Fruit fly (Drosophila melanogaster) whole organism, embryonic: ENCODE data around the gene ph-d.

Experiments
- BEAF-32 ChIP-seq: fragments of 200-800 bp; sonication (Bioruptor generic); optimal IDR thresholded peaks from 3 replicates; lab custom pipeline; 2017; ENCODE audit warnings: missing biosample characterization, missing genetic modification characterization, mild to moderate bottlenecking, moderate library complexity, missing genetic modification reagents
- CG10959 ChIP-seq: fragments of 200-800 bp; sonication (Bioruptor generic); IDR thresholded peaks from 2 replicates; pipeline ENCODE4 v1.3.6; 2022; ENCODE audit warnings: missing biosample characterization, missing genetic modification characterization
- CG11560 ChIP-seq: fragments of 200-800 bp; sonication (Bioruptor generic); IDR thresholded peaks from 3 replicates; pipeline ENCODE4 v1.3.6; 2022; ENCODE audit warnings: missing biosample characterization, missing genetic modification characterization
- CG12219 ChIP-seq: fragments of 200-800 bp; sonication (Bioruptor generic); optimal IDR thresholded peaks from 3 replicates; lab custom pipeline; 2018; ENCODE audit warnings: missing biosample characterization, mild to moderate bottlenecking, missing genetic modification characterization
- CG13296 ChIP-seq: fragments of 200-800 bp; sonication (Bioruptor generic); optimal IDR thresholded peaks from 3 replicates; lab custom pipeline; 2018; ENCODE audit warnings: missing biosample characterization, mild to moderate bottlenecking, missing genetic modification characterization
- CG17612 ChIP-seq: fragments of 200-800 bp; sonication (Bioruptor generic); IDR thresholded peaks from 2 replicates; pipeline ENCODE4 v1.3.6; 2022; ENCODE audit warnings: missing biosample characterization, missing genetic modification characterization
- CG1792 ChIP-seq: fragments of 200-800 bp; sonication (Bioruptor generic); optimal IDR thresholded peaks from 2 replicates; lab custom pipeline; 2016; ENCODE audit warnings: missing biosample characterization, missing genetic modification characterization
- CG30020 ChIP-seq: fragments of 200-800 bp; optimal IDR thresholded peaks from 2 replicates; lab custom pipeline; 2019; ENCODE audit warnings: missing biosample characterization, mild to moderate bottlenecking, missing genetic modification characterization, moderate library complexity
- CG32767 ChIP-seq: fragments of 200-800 bp; sonication (Bioruptor generic); IDR thresholded peaks from 2 replicates; pipeline ENCODE4 v1.3.6; 2022; ENCODE audit warnings: missing biosample characterization, missing genetic modification characterization
- CG42726 ChIP-seq: fragments of 200-800 bp; sonication (Bioruptor generic); IDR thresholded peaks from 2 replicates; pipeline ENCODE4 v1.3.6; 2022; ENCODE audit warnings: missing biosample characterization, missing genetic modification characterization; ENCODE audit not compliant: partially characterized antibody
- CG4282 ChIP-seq: fragments of 200-800 bp; sonication (Bioruptor generic); optimal IDR thresholded peaks from 2 replicates; lab custom pipeline; 2016; ENCODE audit warnings: missing biosample characterization, missing genetic modification characterization
- CG5953 ChIP-seq: fragments of 200-800 bp; sonication (Bioruptor generic); IDR thresholded peaks from 2 replicates; pipeline ENCODE4 v1.3.6; 2022; ENCODE audit warnings: missing biosample characterization, missing genetic modification characterization
- CG6683 ChIP-seq: fragments of 200-800 bp; sonication (Bioruptor generic); optimal IDR thresholded peaks from 2 replicates; lab custom pipeline; 2017; ENCODE audit warnings: missing biosample characterization, mild to moderate bottlenecking, missing genetic modification characterization, missing genetic modification reagents
- CG6854 ChIP-seq: fragments of 200-800 bp; sonication (Bioruptor generic); optimal IDR thresholded peaks from 3 replicates; lab custom pipeline; 2017; ENCODE audit warnings: missing biosample characterization, mild to moderate bottlenecking, missing genetic modification characterization
- CG7786 ChIP-seq: fragments of 200-800 bp; sonication (Bioruptor generic); optimal IDR thresholded peaks from 2 replicates; lab custom pipeline; 2016; ENCODE audit warnings: missing biosample characterization, missing genetic modification characterization
- CG8290 ChIP-seq, 3 experiments: fragments of 200-800 bp; sonication (Bioruptor generic); optimal IDR thresholded peaks; 2 replicates each; lab custom pipeline; 2016 to 2019; ENCODE audit warnings: missing biosample characterization in 3 of 3, missing genetic modification characterization in 3 of 3, mild to moderate bottlenecking in 2 of 3, moderate library complexity in 1 of 3
- D19A ChIP-seq: fragments of 200-800 bp; optimal IDR thresholded peaks from 3 replicates; lab custom pipeline; 2019; ENCODE audit warnings: missing biosample characterization, mild to moderate bottlenecking, missing genetic modification characterization, moderate library complexity
- Dek ChIP-seq: fragments of 200-800 bp; sonication (Bioruptor generic); optimal IDR thresholded peaks from 3 replicates; lab custom pipeline; 2019; ENCODE audit warnings: missing biosample characterization, mild to moderate bottlenecking, missing genetic modification characterization, moderate library complexity
- Dip3 ChIP-seq: fragments of 200-800 bp; sonication (Bioruptor generic); optimal IDR thresholded peaks from 3 replicates; lab custom pipeline; 2016; ENCODE audit warnings: missing biosample characterization, missing genetic modification characterization
- Doc2 ChIP-seq: fragments of 200-800 bp; sonication (Bioruptor generic); IDR thresholded peaks from 2 replicates; pipeline ENCODE4 v1.3.6; 2022; ENCODE audit warnings: missing biosample characterization, missing genetic modification characterization
- Doc3 ChIP-seq: fragments of 200-800 bp; sonication (Bioruptor generic); IDR thresholded peaks from 3 replicates; pipeline ENCODE4 v1.3.6; 2022; ENCODE audit warnings: missing biosample characterization, missing genetic modification characterization; ENCODE audit not compliant: partially characterized antibody
- Fer1 ChIP-seq: fragments of 200-800 bp; sonication (Bioruptor generic); optimal IDR thresholded peaks from 2 replicates; lab custom pipeline; 2017; ENCODE audit warnings: missing biosample characterization, mild to moderate bottlenecking, missing genetic modification characterization
- H15 ChIP-seq: fragments of 200-800 bp; sonication (Bioruptor generic); IDR thresholded peaks from 3 replicates; pipeline ENCODE4 v1.3.6; 2022; ENCODE audit warnings: missing biosample characterization, missing genetic modification characterization
- Hmx ChIP-seq: fragments of 200-800 bp; sonication (Bioruptor generic); optimal IDR thresholded peaks from 2 replicates; lab custom pipeline; 2016; ENCODE audit warnings: missing biosample characterization, missing genetic modification characterization
- Hr51 ChIP-seq, 2 experiments: fragments of 200-800 bp; sonication (Bioruptor generic); optimal IDR thresholded peaks; 2 replicates in 1 of 2; 3 replicates in 1 of 2; lab custom pipeline; 2016 to 2018; ENCODE audit warnings: missing biosample characterization in 2 of 2, missing genetic modification characterization in 2 of 2, mild to moderate bottlenecking in 1 of 2, moderate library complexity in 1 of 2
- Meics ChIP-seq: fragments of 200-800 bp; sonication (Bioruptor generic); optimal IDR thresholded peaks from 2 replicates; lab custom pipeline; 2017; ENCODE audit warnings: missing biosample characterization, mild to moderate bottlenecking, missing genetic modification characterization
- Myb ChIP-seq: fragments of 200-800 bp; sonication (Bioruptor generic); optimal IDR thresholded peaks from 2 replicates; lab custom pipeline; 2016; ENCODE audit warnings: missing biosample characterization, missing genetic modification characterization
- Ravus ChIP-seq: fragments of 200-800 bp; sonication (Bioruptor generic); IDR thresholded peaks from 2 replicates; pipeline ENCODE4 v1.3.6; 2022; ENCODE audit warnings: missing biosample characterization, missing genetic modification characterization
- Sox102F ChIP-seq: fragments of 200-800 bp; sonication (Bioruptor generic); optimal IDR thresholded peaks from 2 replicates; lab custom pipeline; 2018; ENCODE audit warnings: missing biosample characterization, mild to moderate bottlenecking, missing genetic modification characterization, moderate library complexity
- ara ChIP-seq: fragments of 200-800 bp; sonication (Bioruptor generic); IDR thresholded peaks from 2 replicates; pipeline ENCODE4 v1.3.6; 2022; ENCODE audit warnings: missing biosample characterization, missing genetic modification characterization
- da ChIP-seq: fragments of 200-800 bp; sonication (Bioruptor generic); optimal IDR thresholded peaks from 2 replicates; lab custom pipeline; 2016; ENCODE audit warnings: missing biosample characterization, missing genetic modification characterization
- dmrt99B ChIP-seq: fragments of 200-800 bp; sonication (Bioruptor generic); optimal IDR thresholded peaks from 2 replicates; lab custom pipeline; 2018; ENCODE audit warnings: missing biosample characterization, mild to moderate bottlenecking, missing genetic modification characterization, moderate library complexity
- en ChIP-seq: fragments of 200-800 bp; sonication (Bioruptor generic); optimal IDR thresholded peaks from 2 replicates; lab custom pipeline; 2016; ENCODE audit warnings: missing biosample characterization, missing genetic modification characterization
- eyg ChIP-seq: fragments of 200-800 bp; sonication (Bioruptor generic); optimal IDR thresholded peaks from 3 replicates; lab custom pipeline; 2016; ENCODE audit warnings: missing biosample characterization, missing genetic modification characterization
- fd102C ChIP-seq: fragments of 200-800 bp; sonication (Bioruptor generic); optimal IDR thresholded peaks from 2 replicates; lab custom pipeline; 2018; ENCODE audit warnings: missing biosample characterization, mild to moderate bottlenecking, missing genetic modification characterization, moderate library complexity
- fd64A ChIP-seq: fragments of 200-800 bp; sonication (Bioruptor generic); optimal IDR thresholded peaks from 3 replicates; lab custom pipeline; 2018; ENCODE audit warnings: missing biosample characterization, mild to moderate bottlenecking, missing genetic modification characterization
- gfzf ChIP-seq: fragments of 200-800 bp; sonication (Bioruptor generic); optimal IDR thresholded peaks from 2 replicates; lab custom pipeline; 2016; ENCODE audit warnings: missing biosample characterization, mild to moderate bottlenecking, missing genetic modification characterization, moderate library complexity
- jigr1 ChIP-seq: fragments of 200-800 bp; sonication (Bioruptor generic); IDR thresholded peaks from 3 replicates; pipeline ENCODE4 v1.3.6; 2022; ENCODE audit warnings: missing biosample characterization, missing genetic modification characterization
- kay ChIP-seq: fragments of 200-800 bp; sonication (Bioruptor generic); optimal IDR thresholded peaks from 2 replicates; lab custom pipeline; 2016; ENCODE audit warnings: missing biosample characterization, missing genetic modification characterization
- ken ChIP-seq: fragments of 200-800 bp; sonication (Bioruptor generic); IDR thresholded peaks from 3 replicates; pipeline ENCODE4 v1.3.6; 2022; ENCODE audit warnings: missing biosample characterization, missing genetic modification characterization
- lbe ChIP-seq: fragments of 200-800 bp; sonication (Bioruptor generic); optimal IDR thresholded peaks from 2 replicates; lab custom pipeline; 2016; ENCODE audit warnings: missing biosample characterization, mild to moderate bottlenecking, missing genetic modification characterization
- nom ChIP-seq: fragments of 200-800 bp; sonication (Bioruptor generic); optimal IDR thresholded peaks from 2 replicates; lab custom pipeline; 2017; ENCODE audit warnings: missing biosample characterization, missing genetic modification characterization, mild to moderate bottlenecking, moderate library complexity, missing genetic modification reagents
- pfk ChIP-seq: fragments of 200-800 bp; sonication (Bioruptor generic); optimal IDR thresholded peaks from 2 replicates; lab custom pipeline; 2018; ENCODE audit warnings: missing biosample characterization, mild to moderate bottlenecking, missing genetic modification characterization, moderate library complexity
- phol ChIP-seq: fragments of 200-800 bp; sonication (Bioruptor generic); optimal IDR thresholded peaks from 3 replicates; lab custom pipeline; 2018; ENCODE audit warnings: missing biosample characterization, mild to moderate bottlenecking, missing genetic modification characterization, moderate library complexity
- tll ChIP-seq, 2 experiments: fragments of 200-800 bp in 1 of 2; fragments of >200 bp in 1 of 2; sonication (Bioruptor generic) in 1 of 2; optimal IDR thresholded peaks; 2 replicates each; lab custom pipeline; 2017 to 2019; ENCODE audit warnings: missing biosample characterization in 2 of 2, missing genetic modification characterization in 2 of 2, mild to moderate bottlenecking in 1 of 2, moderate library complexity in 1 of 2
- unc-4 ChIP-seq: fragments of 200-800 bp; sonication (Bioruptor generic); IDR thresholded peaks from 2 replicates; pipeline ENCODE4 v1.3.6; 2022; ENCODE audit warnings: missing biosample characterization, missing genetic modification characterization; ENCODE audit not compliant: partially characterized antibody
- yki ChIP-seq: fragments of >200 bp; optimal IDR thresholded peaks from 3 replicates; lab custom pipeline; 2018
- zen ChIP-seq: fragments of 200-800 bp; sonication (Bioruptor generic); optimal IDR thresholded peaks from 3 replicates; lab custom pipeline; 2018; ENCODE audit warnings: missing biosample characterization, mild to moderate bottlenecking, missing genetic modification characterization, moderate library complexity

ph-d gene

DNA sequence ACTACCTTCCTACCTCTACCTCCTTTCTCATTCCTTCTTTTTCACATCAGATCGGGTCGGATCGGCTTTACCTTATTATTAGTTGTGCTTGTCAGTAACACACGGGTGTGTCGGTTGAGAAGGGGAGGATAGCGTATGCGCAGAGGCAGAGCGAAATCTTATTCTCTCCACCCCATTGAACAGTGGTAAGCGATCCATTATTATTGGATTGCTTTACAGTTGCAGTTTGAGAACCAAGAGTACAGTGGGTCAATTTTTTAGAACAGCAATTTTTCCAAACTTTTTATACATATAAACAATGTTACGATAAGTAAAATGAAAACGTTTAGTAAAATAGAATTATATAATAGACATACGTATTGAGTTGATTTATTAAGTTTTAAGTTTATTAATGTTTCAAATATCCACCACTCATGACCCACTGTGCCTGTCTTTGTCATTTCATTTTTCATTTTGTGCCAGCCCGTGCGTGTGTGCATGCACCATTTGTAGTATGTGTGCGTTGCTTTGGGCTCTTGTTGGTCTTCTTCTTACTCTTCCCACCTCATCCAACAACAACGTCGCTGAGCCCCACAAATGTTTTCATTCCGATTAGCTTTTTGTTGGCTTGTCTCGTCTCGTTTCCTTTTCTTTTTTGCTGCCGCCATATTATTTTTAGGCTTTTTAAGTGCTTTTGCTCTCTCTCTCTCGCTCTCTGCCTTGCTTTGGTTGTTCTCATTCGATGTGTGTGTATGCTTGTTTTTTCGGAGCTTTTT, 14.7 kb upstream of the ph-d start (continued):
- TF ChIP-seq ken (GFP tag; lab: Robert Waterston, UW), result peak; percentile 96
- peak; percentile 98 for TF ChIP-seq nom (GFP tag; lab: Kevin White, UChicago)
- peak; percentile 91 for TF ChIP-seq en (GFP tag; lab: Kevin White, UChicago)
- TF ChIP-seq yki, result no peak
- TF ChIP-seq CG8290 (GFP tag; optimal IDR thresholded peaks at IDR 0.05; lab: Kevin White, UChicago), result peak; percentile 96
- peak; percentile 88 to 94 for TF ChIP-seq CG8290 (tag; optimal IDR thresholded peaks at IDR 0.05; lab: Kevin White, UChicago)
- TF ChIP-seq CG10959 (GFP tag; lab: Robert Waterston, UW), result peak; percentile 98
- TF ChIP-seq CG30020, result peak; percentile 84
- peak; percentile 91 for TF ChIP-seq CG4282
- TF ChIP-seq CG5953 (GFP tag; lab: Robert Waterston, UW), result peak; percentile 96
- TF ChIP-seq tll (GFP tag; optimal IDR thresholded peaks at IDR 0.05; lab: Kevin White, UChicago), result no peak
- TF ChIP-seq CG7786 (GFP tag; lab: Kevin White, UChicago), result peak; percentile 95
- TF ChIP-seq H15, result peak; percentile 98
- TF ChIP-seq ara (GFP tag; lab: Robert Waterston, UW), result peak; percentile 99
- TF ChIP-seq fd102C (GFP tag; lab: Kevin White, UChicago), result peak; percentile 97
- no peak; the same call in 1 of the 2 replicates for TF ChIP-seq CG42726 (GFP tag; lab: Robert Waterston, UW)
- TF ChIP-seq kay, result peak; percentile 94
- TF ChIP-seq CG6854 (GFP tag; lab: Kevin White, UChicago), result peak; percentile 99
- no peak for TF ChIP-seq Doc3 (GFP tag; lab: Robert Waterston, UW)
- TF ChIP-seq CG17612 (GFP tag; lab: Robert Waterston, UW), result peak; percentile 97
- peak; percentile 99 for TF ChIP-seq phol (tag; lab: Kevin White, UChicago)
- TF ChIP-seq eyg (GFP tag; lab: Kevin White, UChicago), result peak; percentile 55
- peak; percentile 84 for TF ChIP-seq da (GFP tag; lab: Kevin White, UChicago)
- TF ChIP-seq CG11560 (tag; lab: Robert Waterston, UW), result peak; percentile 91
- peak; percentile 100 for TF ChIP-seq dmrt99B (tag; lab: Kevin White, UChicago)
- TF ChIP-seq CG12219 (GFP tag; lab: Kevin White, UChicago), result peak; percentile 99
- peak; percentile 99 for TF ChIP-seq Sox102F (GFP tag; lab: Kevin White, UChicago)
- no peak for TF ChIP-seq gfzf
- TF ChIP-seq CG32767, result peak; percentile 96
- peak; percentile 100 for TF ChIP-seq Fer1 (GFP tag; lab: Kevin White, UChicago)
- TF ChIP-seq Hr51 (GFP tag; optimal IDR thresholded peaks at IDR 0.05; lab: Kevin White, UChicago), result peak; percentile 95 to 100
- peak; percentile 97 for TF ChIP-seq Dip3
- TF ChIP-seq Myb (GFP tag; lab: Kevin White, UChicago), result peak; percentile 32
- peak; percentile 97 for TF ChIP-seq fd64A (GFP tag; lab: Kevin White, UChicago)
- peak; percentile 99 for TF ChIP-seq Dek (tag; lab: Kevin White, UChicago)
- TF ChIP-seq CG6683 (GFP tag; lab: Kevin White, UChicago), result peak; percentile 99
- TF ChIP-seq Hmx (GFP tag; lab: Kevin White, UChicago), result peak; percentile 91
- TF ChIP-seq Doc2 (GFP tag; lab: Robert Waterston, UW), result peak; percentile 95
- TF ChIP-seq CG1792, result peak; percentile 75
- TF ChIP-seq jigr1, result peak; percentile 98
- peak; percentile 97 for TF ChIP-seq Ravus (GFP tag; lab: Robert Waterston, UW)
- peak; percentile 75 for TF ChIP-seq pfk (GFP tag; lab: Kevin White, UChicago)
- TF ChIP-seq D19A (tag; lab: Kevin White, UChicago), result peak; percentile 98
- no peak for TF ChIP-seq unc-4 (GFP tag; lab: Robert Waterston, UW)
- peak; percentile 100 for TF ChIP-seq CG13296
- TF ChIP-seq Meics (GFP tag; lab: Kevin White, UChicago), result peak; percentile 99
- peak; percentile 99 for TF ChIP-seq zen (tag; lab: Kevin White, UChicago)
- peak; percentile 98 for TF ChIP-seq lbe (GFP tag; lab: Kevin White, UChicago)
- peak; percentile 17 for TF ChIP-seq BEAF-32 (GFP tag; lab: Kevin White, UChicago)
